Worm (Caenorhabditis elegans) whole organism, mixed stage, embryonic: Measurements from ENCODE around the gene Y53F4B.36.

Source experiments
- M03D4.4 ChIP-seq: sonication (generic microtip); optimal IDR thresholded peaks from 2 replicates; lab custom pipeline; 2017; ENCODE audit warnings: mild to moderate bottlenecking, missing genetic modification characterization, missing compliant biosample characterization
- blmp-1 ChIP-seq: fragments of 150-350 bp; optimal IDR thresholded peaks from 2 replicates; lab custom pipeline; 2014; ENCODE audit warnings: missing biosample characterization, missing genetic modification characterization
- ceh-39 ChIP-seq: fragments of 150-350 bp; optimal IDR thresholded peaks from 2 replicates; lab custom pipeline; 2014; ENCODE audit warnings: missing biosample characterization, missing genetic modification characterization
- ceh-43 ChIP-seq: fragments of 200-800 bp; sonication (Bioruptor generic); optimal IDR thresholded peaks from 2 replicates; lab custom pipeline; 2018; ENCODE audit warnings: mild to moderate bottlenecking, missing genetic modification characterization, moderate library complexity, missing compliant biosample characterization
- ceh-83 ChIP-seq: fragments of 200-800 bp; sonication (Bioruptor generic); optimal IDR thresholded peaks from 2 replicates; lab custom pipeline; 2018; ENCODE audit warnings: mild to moderate bottlenecking, missing genetic modification characterization, missing compliant biosample characterization
- ces-1 ChIP-seq: fragments of 150-350 bp; optimal IDR thresholded peaks from 2 replicates; lab custom pipeline; 2014; ENCODE audit warnings: missing biosample characterization, missing genetic modification reagents, missing genetic modification characterization
- cnd-1 ChIP-seq: fragments of 200-800 bp; sonication (Bioruptor generic); optimal IDR thresholded peaks from 2 replicates; lab custom pipeline; 2018; ENCODE audit warnings: mild to moderate bottlenecking, missing genetic modification characterization, missing compliant biosample characterization
- drap-1 ChIP-seq: fragments of 200-800 bp; sonication (Bioruptor generic); optimal IDR thresholded peaks from 3 replicates; lab custom pipeline; 2018; ENCODE audit warnings: mild to moderate bottlenecking, missing genetic modification characterization, missing compliant biosample characterization
- elt-1 ChIP-seq: sonication (generic microtip); optimal IDR thresholded peaks from 2 replicates; lab custom pipeline; 2017; ENCODE audit warnings: missing genetic modification characterization, mild to moderate bottlenecking, missing compliant biosample characterization, antibody characterized with exemption, moderate library complexity, borderline replicate concordance; ENCODE audit not compliant: insufficient read depth
- elt-3 ChIP-seq: fragments of 150-350 bp; optimal IDR thresholded peaks from 2 replicates; lab custom pipeline; 2014; ENCODE audit warnings: missing biosample characterization, missing genetic modification characterization
- ham-2 ChIP-seq: fragments of 200-800 bp; sonication (Bioruptor generic); optimal IDR thresholded peaks from 2 replicates; lab custom pipeline; 2018; ENCODE audit warnings: mild to moderate bottlenecking, missing genetic modification characterization, missing compliant biosample characterization
- hlh-1 ChIP-seq: fragments of 150-350 bp; optimal IDR thresholded peaks from 2 replicates; lab custom pipeline; 2014; ENCODE audit warnings: missing biosample characterization, missing genetic modification reagents, missing genetic modification characterization
- lin-13 ChIP-seq: fragments of 150-350 bp; optimal IDR thresholded peaks from 2 replicates; lab custom pipeline; 2014; ENCODE audit warnings: missing biosample characterization, missing genetic modification characterization
- lin-32 ChIP-seq: fragments of 200-800 bp; sonication (Bioruptor generic); optimal IDR thresholded peaks from 2 replicates; lab custom pipeline; 2018; ENCODE audit warnings: mild to moderate bottlenecking, missing genetic modification characterization, missing compliant biosample characterization
- mab-5 ChIP-seq: fragments of 150-350 bp; optimal IDR thresholded peaks from 2 replicates; lab custom pipeline; 2014; ENCODE audit warnings: missing biosample characterization, missing genetic modification characterization
- mep-1 ChIP-seq: fragments of 150-350 bp; optimal IDR thresholded peaks from 2 replicates; lab custom pipeline; 2017; ENCODE audit warnings: missing biosample characterization, missing genetic modification reagents, missing genetic modification characterization, inconsistent platforms
- mls-2 ChIP-seq: sonication (generic microtip); optimal IDR thresholded peaks from 2 replicates; lab custom pipeline; 2016; ENCODE audit warnings: mild to moderate bottlenecking, missing genetic modification characterization, moderate library complexity, missing compliant biosample characterization
- nhr-12 ChIP-seq: fragments of 150-350 bp; optimal IDR thresholded peaks from 2 replicates; lab custom pipeline; 2014; ENCODE audit warnings: missing biosample characterization, missing genetic modification characterization
- nhr-2 ChIP-seq: fragments of 150-350 bp; optimal IDR thresholded peaks from 2 replicates; lab custom pipeline; 2014; ENCODE audit warnings: missing biosample characterization, missing genetic modification characterization
- nhr-28 ChIP-seq: fragments of 150-350 bp; optimal IDR thresholded peaks from 2 replicates; lab custom pipeline; 2014; ENCODE audit warnings: missing biosample characterization, missing genetic modification characterization
- nhr-76 ChIP-seq: sonication (generic microtip); optimal IDR thresholded peaks from 2 replicates; lab custom pipeline; 2017; ENCODE audit warnings: missing biosample characterization, missing genetic modification characterization
- pha-4 ChIP-seq: fragments of 150-350 bp; optimal IDR thresholded peaks from 2 replicates; lab custom pipeline; 2018; ENCODE audit warnings: missing biosample characterization, missing genetic modification reagents, missing genetic modification characterization
- sem-2 ChIP-seq: fragments of 200-800 bp; sonication (Bioruptor generic); optimal IDR thresholded peaks from 2 replicates; lab custom pipeline; 2018; ENCODE audit warnings: mild to moderate bottlenecking, missing genetic modification characterization, missing compliant biosample characterization
- snpc-4 ChIP-seq: fragments of 150-350 bp; optimal IDR thresholded peaks from 2 replicates; lab custom pipeline; 2014; ENCODE audit warnings: missing biosample characterization, missing genetic modification characterization
- sptf-1 ChIP-seq: sonication (generic microtip); optimal IDR thresholded peaks from 2 replicates; lab custom pipeline; 2017; ENCODE audit warnings: mild to moderate bottlenecking, missing genetic modification characterization, moderate library complexity, missing compliant biosample characterization
- unc-120 ChIP-seq: sonication (generic microtip); optimal IDR thresholded peaks from 2 replicates; lab custom pipeline; 2017; ENCODE audit warnings: missing genetic modification characterization, missing compliant biosample characterization; ENCODE audit not compliant: poor library complexity, severe bottlenecking
- unc-39 ChIP-seq: fragments of 150-350 bp; optimal IDR thresholded peaks from 2 replicates; lab custom pipeline; 2014; ENCODE audit warnings: missing biosample characterization, missing genetic modification characterization
- unc-62 ChIP-seq: fragments of 150-350 bp; optimal IDR thresholded peaks from 2 replicates; lab custom pipeline; 2014; ENCODE audit warnings: missing biosample characterization, missing genetic modification reagents, missing genetic modification characterization
- zip-8 ChIP-seq: fragments of 150-350 bp; optimal IDR thresholded peaks from 2 replicates; lab custom pipeline; 2014; ENCODE audit warnings: missing biosample characterization, missing genetic modification characterization
- ztf-11 ChIP-seq: fragments of 150-350 bp; optimal IDR thresholded peaks from 2 replicates; lab custom pipeline; 2014; ENCODE audit warnings: missing biosample characterization, missing genetic modification characterization

The Y53F4B.36 gene

ce11 chrII:15189956-15190355 is 14.2 kb downstream of the Y53F4B.36 start:
- TF ChIP-seq blmp-1 (tag; lab: Kevin White, UChicago) (no peak), mep-1 (tag; lab: Kevin White, UChicago) (no peak), ztf-11 (no peak), ces-1 (GFP tag; lab: Kevin White, UChicago) (peak; percentile 18)

ce11 chrII:15190971-15191370 is 15.2 kb downstream of the Y53F4B.36 start:
- no peak for TF ChIP-seq zip-8 (tag; lab: Kevin White, UChicago)

- TF ChIP-seq hlh-1 (tag; lab: Kevin White, UChicago) = peak; percentile 55
- no peak for TF ChIP-seq sem-2
- TF ChIP-seq unc-120 = peak; percentile 3
- no peak for TF ChIP-seq ceh-39 (tag; lab: Kevin White, UChicago)
These were observed 18.2 kb downstream of the Y53F4B.36 start for ce11 chrII:15193961-15194360.

- TF ChIP-seq nhr-28 (tag; lab: Kevin White, UChicago) (no peak), ces-1 (GFP tag; lab: Kevin White, UChicago) (no peak), elt-1 (tag; lab: Kevin White, UChicago) (no peak), mab-5 (tag; lab: Kevin White, UChicago) (no peak), blmp-1 (tag; lab: Kevin White, UChicago) (no peak), nhr-2 (no peak), nhr-12 (tag; lab: Kevin White, UChicago) (no peak), elt-3 (tag; lab: Kevin White, UChicago) (no peak), lin-13 (no peak), unc-62 (GFP tag; lab: Kevin White, UChicago) (no peak), zip-8 (tag; lab: Kevin White, UChicago) (no peak), lin-32 (GFP tag; lab: Kevin White, UChicago) (no peak), mls-2 (tag; lab: Kevin White, UChicago) (no peak), ceh-39 (tag; lab: Kevin White, UChicago) (no peak), sptf-1 (no peak), unc-39 (no peak), ceh-83 (GFP tag; lab: Kevin White, UChicago) (no peak), nhr-76 (no peak), pha-4 (tag; lab: Kevin White, UChicago) (no peak), M03D4.4 (tag; lab: Kevin White, UChicago) (no peak)
These were observed 19.6 kb downstream of the Y53F4B.36 start for ce11 chrII:15195346-15195745.

- no peak for TF ChIP-seq pha-4 (tag; lab: Kevin White, UChicago)
- TF ChIP-seq, all 35 proteins: peak for 0
These were observed 20.7 kb downstream of the Y53F4B.36 start, which contains the start of gene spsb-1 for ce11 chrII:15196433-15196832. spsb-1 (plus strand) TSS chrII:15196733.

ce11 chrII:15197500-15197899 is 21.8 kb downstream of the Y53F4B.36 start:
- TF ChIP-seq snpc-4 (tag; lab: Kevin White, UChicago) (no peak), ham-2 (GFP tag; lab: Kevin White, UChicago) (no peak), ceh-39 (tag; lab: Kevin White, UChicago) (no peak), mab-5 (tag; lab: Kevin White, UChicago) (no peak), mls-2 (tag; lab: Kevin White, UChicago) (no peak), sem-2 (no peak), ztf-11 (no peak), elt-1 (tag; lab: Kevin White, UChicago) (no peak), nhr-2 (no peak), drap-1 (GFP tag; lab: Kevin White, UChicago) (no peak), ceh-43 (GFP tag; lab: Kevin White, UChicago) (no peak), pha-4 (tag; lab: Kevin White, UChicago) (no peak), cnd-1 (no peak)
